Worm (Caenorhabditis elegans): Measurements from ENCODE around the gene unc-103.

- TF ChIP-seq tbx-11 (GFP tag; IDR thresholded peaks at IDR 0.05) (no peak), hmg-4 (GFP tag; optimal IDR thresholded peaks at IDR 0.05) (no peak), tbx-37 (GFP tag; conservative IDR thresholded peaks at IDR 0.05) (no peak), flt-1 (GFP tag; IDR thresholded peaks at IDR 0.05) (no peak)
These were observed 8.1 kb downstream of the unc-103 start for ce11 chrIII:4123277-4123676.

Data from whole organism, early embryonic.